Worm (Caenorhabditis elegans) whole organism, L1 larva: ENCODE data around the gene rpn-6.1.

ENCODE experiments used
- egl-13 ChIP-seq: sonication (generic microtip); optimal IDR thresholded peaks from 2 replicates; lab custom pipeline; 2016; ENCODE audit warnings: missing genotype, missing genetic modification reagents, missing genetic modification characterization, missing compliant biosample characterization
- lin-35 ChIP-seq, 2 experiments: fragments of 150-350 bp; optimal IDR thresholded peaks; 2 replicates each; lab custom pipeline; 2014; ENCODE audit warnings: missing biosample characterization in 2 of 2, missing genetic modification characterization in 2 of 2, missing genetic modification reagents in 2 of 2

- TF ChIP-seq egl-13 (tag; lab: Kevin White, UChicago) (no peak), lin-35 (GFP tag; optimal IDR thresholded peaks at IDR 0.05; lab: Kevin White, UChicago) (no peak)
Measured at ce11 chrIII:6969090-6969489, 7.3 kb upstream of the rpn-6.1 start, which contains the start of gene F31E3.12.
